Worm (Caenorhabditis elegans) whole organism, late embryonic: ENCODE data around the gene F47B8.2.

Experiments used
- T23F11.4 ChIP-seq: fragments of 200-800 bp; sonication (Bioruptor generic); optimal IDR thresholded peaks from 2 replicates; lab custom pipeline; 2018; ENCODE audit warnings: mild to moderate bottlenecking, missing genetic modification characterization, missing compliant biosample characterization
- dve-1 ChIP-seq: sonication (generic microtip); optimal IDR thresholded peaks from 2 replicates; lab custom pipeline; 2017; ENCODE audit warnings: antibody characterized with exemption, mild to moderate bottlenecking, missing genetic modification characterization, missing compliant biosample characterization
- rnt-1 ChIP-seq: sonication (generic microtip); optimal IDR thresholded peaks from 2 replicates; lab custom pipeline; 2016; ENCODE audit warnings: missing genetic modification characterization, missing compliant biosample characterization

ce11 chrV:14355738-14356368 lies 39.4 kb upstream of the F47B8.2 start, which contains the start of gene cyn-1:
- no peak for TF ChIP-seq T23F11.4 (GFP tag; lab: Kevin White, UChicago)
- TF ChIP-seq rnt-1 = no peak
- TF ChIP-seq dve-1 (tag; lab: Kevin White, UChicago) = peak; percentile 10
